Worm (Caenorhabditis elegans) whole organism, late embryonic: Measurements from ENCODE around the gene ctps-1.
A peak's percentile ranks its signal among the peaks of the same experiment; 100 is the strongest.

Experiments used
- C38D4.7 ChIP-seq: fragments of 200-800 bp; sonication (Bioruptor generic); optimal IDR thresholded peaks from 2 replicates; lab custom pipeline; 2018; ENCODE audit warnings: mild to moderate bottlenecking, missing genetic modification characterization, moderate library complexity, missing compliant biosample characterization
- F13H6.1 ChIP-seq: sonication (generic microtip); optimal IDR thresholded peaks from 2 replicates; lab custom pipeline; 2016; ENCODE audit warnings: missing genetic modification characterization, missing compliant biosample characterization
- T23F11.4 ChIP-seq: fragments of 200-800 bp; sonication (Bioruptor generic); optimal IDR thresholded peaks from 2 replicates; lab custom pipeline; 2018; ENCODE audit warnings: mild to moderate bottlenecking, missing genetic modification characterization, missing compliant biosample characterization
- ceh-14 ChIP-seq: sonication (generic microtip); optimal IDR thresholded peaks from 2 replicates; lab custom pipeline; 2016; ENCODE audit warnings: missing genotype, missing genetic modification characterization, missing compliant biosample characterization
- ceh-2 ChIP-seq: sonication (generic microtip); optimal IDR thresholded peaks from 2 replicates; lab custom pipeline; 2016; ENCODE audit warnings: missing genotype, missing genetic modification characterization, missing compliant biosample characterization
- ceh-22 ChIP-seq: sonication (generic microtip); optimal IDR thresholded peaks from 2 replicates; lab custom pipeline; 2017; ENCODE audit warnings: missing biosample characterization, missing genetic modification characterization
- ceh-24 ChIP-seq: sonication (generic microtip); optimal IDR thresholded peaks from 2 replicates; lab custom pipeline; 2016; ENCODE audit warnings: mild to moderate bottlenecking, missing genetic modification characterization, missing compliant biosample characterization
- ceh-31 ChIP-seq: sonication (generic microtip); optimal IDR thresholded peaks from 2 replicates; lab custom pipeline; 2016; ENCODE audit warnings: missing genetic modification characterization, missing compliant biosample characterization
- ceh-9 ChIP-seq: sonication (generic microtip); optimal IDR thresholded peaks from 2 replicates; lab custom pipeline; 2016; ENCODE audit warnings: mild to moderate bottlenecking, missing genetic modification characterization, inconsistent platforms, missing compliant biosample characterization
- elt-2 ChIP-seq: sonication (generic microtip); optimal IDR thresholded peaks from 2 replicates; lab custom pipeline; 2016; ENCODE audit warnings: missing genetic modification reagents, missing genetic modification characterization, missing compliant biosample characterization
- elt-4 ChIP-seq: sonication (generic microtip); optimal IDR thresholded peaks from 2 replicates; lab custom pipeline; 2016; ENCODE audit warnings: missing genetic modification characterization, missing compliant biosample characterization
- ets-4 ChIP-seq: sonication (generic microtip); optimal IDR thresholded peaks from 2 replicates; lab custom pipeline; 2016; ENCODE audit warnings: missing genetic modification characterization, missing compliant biosample characterization
- eyg-1 ChIP-seq: sonication (generic microtip); optimal IDR thresholded peaks from 2 replicates; lab custom pipeline; 2016; ENCODE audit warnings: missing genotype, missing genetic modification characterization, missing compliant biosample characterization
- gmeb-2 ChIP-seq: sonication (generic microtip); optimal IDR thresholded peaks from 2 replicates; lab custom pipeline; 2016; ENCODE audit warnings: missing genetic modification characterization, inconsistent platforms, missing compliant biosample characterization
- hlh-30 ChIP-seq: sonication (generic microtip); optimal IDR thresholded peaks from 2 replicates; lab custom pipeline; 2017; ENCODE audit warnings: antibody characterized with exemption, missing genetic modification characterization, missing compliant biosample characterization; ENCODE audit not compliant: insufficient read depth
- hlh-6 ChIP-seq: sonication (generic microtip); optimal IDR thresholded peaks from 2 replicates; lab custom pipeline; 2016; ENCODE audit warnings: missing genotype, missing genetic modification characterization, missing compliant biosample characterization
- hlh-8 ChIP-seq: sonication (generic microtip); optimal IDR thresholded peaks from 2 replicates; lab custom pipeline; 2016; ENCODE audit warnings: missing genotype, missing genetic modification characterization, missing compliant biosample characterization
- madf-2 ChIP-seq: sonication (generic microtip); optimal IDR thresholded peaks from 2 replicates; lab custom pipeline; 2017; ENCODE audit warnings: missing genetic modification characterization, missing compliant biosample characterization
- nhr-11 ChIP-seq: fragments of 150-350 bp; optimal IDR thresholded peaks from 2 replicates; lab custom pipeline; 2014; ENCODE audit warnings: missing biosample characterization, missing genetic modification characterization
- npax-4 ChIP-seq: sonication (generic microtip); optimal IDR thresholded peaks from 2 replicates; lab custom pipeline; 2016; ENCODE audit warnings: missing genetic modification characterization, missing compliant biosample characterization
- pag-3 ChIP-seq: sonication (generic microtip); optimal IDR thresholded peaks from 2 replicates; lab custom pipeline; 2016; ENCODE audit warnings: missing compliant biosample characterization, missing genetic modification characterization, borderline replicate concordance
- pax-1 ChIP-seq: fragments of 150-350 bp; optimal IDR thresholded peaks from 2 replicates; lab custom pipeline; 2014; ENCODE audit warnings: missing biosample characterization, missing genetic modification characterization
- pha-4 ChIP-seq: fragments of 150-350 bp; optimal IDR thresholded peaks from 2 replicates; lab custom pipeline; 2018; ENCODE audit warnings: missing biosample characterization, missing genetic modification reagents, missing genetic modification characterization
- pqm-1 ChIP-seq: sonication (generic microtip); optimal IDR thresholded peaks from 2 replicates; lab custom pipeline; 2016; ENCODE audit warnings: missing genetic modification characterization, missing compliant biosample characterization
- rnt-1 ChIP-seq: sonication (generic microtip); optimal IDR thresholded peaks from 2 replicates; lab custom pipeline; 2016; ENCODE audit warnings: missing genetic modification characterization, missing compliant biosample characterization
- sdc-2 ChIP-seq: sonication (generic microtip); optimal IDR thresholded peaks from 2 replicates; lab custom pipeline; 2016; ENCODE audit warnings: missing genotype, missing genetic modification characterization, missing compliant biosample characterization
- sox-4 ChIP-seq: sonication (generic microtip); optimal IDR thresholded peaks from 2 replicates; lab custom pipeline; 2017; ENCODE audit warnings: mild to moderate bottlenecking, missing genetic modification characterization, inconsistent platforms, missing compliant biosample characterization
- syd-9 ChIP-seq: sonication (generic microtip); optimal IDR thresholded peaks from 2 replicates; lab custom pipeline; 2016; ENCODE audit warnings: mild to moderate bottlenecking, missing genetic modification characterization, moderate library complexity, missing compliant biosample characterization
- tbx-2 ChIP-seq: sonication (generic microtip); optimal IDR thresholded peaks from 2 replicates; lab custom pipeline; 2016; ENCODE audit warnings: missing genetic modification characterization, missing compliant biosample characterization
- unc-3 ChIP-seq, 2 experiments: fragments of 200-800 bp in 1 of 2; sonication (Bioruptor generic) in 1 of 2; sonication (generic microtip) in 1 of 2; conservative IDR thresholded peaks in 1 of 2; optimal IDR thresholded peaks in 1 of 2; 2 replicates each; pipeline versions ENCODE4 v1.3.6 to Lab custom; 2016 to 2022; ENCODE audit warnings: missing compliant biosample characterization in 2 of 2, missing genetic modification characterization in 2 of 2, missing genetic modification reagents in 1 of 2
- unc-86 ChIP-seq: sonication (generic microtip); optimal IDR thresholded peaks from 2 replicates; lab custom pipeline; 2016; ENCODE audit warnings: missing genetic modification characterization, missing compliant biosample characterization
- zip-5 ChIP-seq: sonication (generic microtip); optimal IDR thresholded peaks from 2 replicates; lab custom pipeline; 2016; ENCODE audit warnings: missing genetic modification characterization, missing compliant biosample characterization

ctps-1 gene

DNA sequence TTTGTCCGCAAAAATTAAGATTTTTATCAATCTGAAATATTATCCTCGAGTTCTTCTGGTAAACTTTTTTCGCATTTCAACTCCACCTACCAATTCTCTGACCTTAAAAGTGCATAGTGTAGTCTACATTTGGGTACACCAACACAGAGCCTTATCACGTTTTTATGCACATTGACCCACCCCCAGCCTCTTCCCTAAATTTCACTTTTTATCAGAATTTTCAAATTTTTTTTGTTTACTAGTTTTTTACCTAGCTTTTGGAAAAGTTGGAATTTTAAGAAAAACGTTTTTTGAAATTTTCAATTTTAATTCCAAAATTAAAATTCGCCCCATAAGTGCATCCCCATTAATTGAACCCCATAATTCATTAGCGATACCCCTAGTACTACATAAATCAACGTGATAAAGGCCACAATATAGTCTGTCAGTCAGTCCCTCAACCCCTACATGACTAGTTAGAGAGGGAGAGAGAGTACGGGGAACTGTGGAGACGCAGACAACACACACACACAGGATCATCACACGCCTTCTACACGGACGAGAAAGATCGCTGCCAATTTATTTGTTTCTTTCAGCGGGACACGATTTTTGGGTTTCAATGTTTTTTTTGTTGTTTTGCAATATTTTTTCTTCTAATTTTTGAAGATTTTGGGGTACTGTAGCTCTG is 20.0 kb downstream of the ctps-1 start:
- TF ChIP-seq pag-3 (tag; lab: Kevin White, UChicago) (no peak), ceh-31 (tag; lab: Kevin White, UChicago) (no peak), hlh-6 (tag; lab: Kevin White, UChicago) (no peak), elt-2 (peak; percentile 35), unc-86 (tag; lab: Kevin White, UChicago) (no peak)

DNA sequence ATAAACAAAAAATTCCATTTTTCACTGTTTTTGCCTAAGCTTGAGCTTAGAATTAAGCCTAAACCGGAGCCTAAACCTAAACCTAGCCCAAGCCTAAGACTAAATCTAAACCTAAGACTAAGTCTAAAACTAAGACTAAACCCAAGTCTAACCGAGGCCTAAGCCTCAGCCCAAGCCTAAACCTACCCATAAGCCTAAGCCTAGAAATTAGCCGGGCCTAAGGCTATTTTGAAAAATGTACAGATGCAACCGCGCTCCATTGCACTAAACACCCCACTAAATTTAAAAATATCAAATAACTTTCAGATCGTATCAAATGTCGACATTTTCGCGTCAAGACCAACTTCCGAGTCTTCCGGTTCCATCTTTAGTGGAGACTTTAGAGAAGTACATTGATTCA is 20.6 kb downstream of the ctps-1 start, which contains the start of gene T20B3.1:
Gene T20B3.1 (plus strand): TSS at position 301 of the 400 bp plus-strand sequence.
- TF ChIP-seq C38D4.7 (GFP tag; lab: Kevin White, UChicago) (no peak), unc-3 (GFP tag; conservative IDR thresholded peaks at IDR 0.05; lab: Robert Waterston, UW) (no peak), unc-3 (tag; optimal IDR thresholded peaks at IDR 0.05; lab: Kevin White, UChicago) (no peak)

DNA sequence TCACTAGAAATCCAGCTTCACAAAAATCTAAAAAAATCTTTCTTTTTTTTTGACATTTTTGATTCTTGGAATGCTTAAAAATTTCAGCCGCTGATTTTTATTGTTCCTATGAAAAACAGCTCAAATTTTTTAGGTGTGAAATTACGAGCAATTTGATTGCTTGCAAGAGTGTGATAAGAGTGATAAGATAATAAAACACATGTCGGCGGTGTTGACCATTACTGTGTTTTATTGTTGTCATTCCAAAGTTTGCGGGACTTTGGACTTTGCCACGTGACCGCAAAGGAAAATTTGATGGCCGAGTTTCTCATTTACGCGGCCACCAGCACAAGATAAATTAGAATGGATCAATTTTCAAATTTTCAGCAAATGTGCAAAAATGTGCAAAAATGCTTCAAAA is 22.0 kb downstream of the ctps-1 start:
- TF ChIP-seq hlh-30 (tag; lab: Kevin White, UChicago) (peak; percentile 6), nhr-11 (no peak), elt-2 (peak; percentile 88), syd-9 (tag; lab: Kevin White, UChicago) (no peak)

DNA sequence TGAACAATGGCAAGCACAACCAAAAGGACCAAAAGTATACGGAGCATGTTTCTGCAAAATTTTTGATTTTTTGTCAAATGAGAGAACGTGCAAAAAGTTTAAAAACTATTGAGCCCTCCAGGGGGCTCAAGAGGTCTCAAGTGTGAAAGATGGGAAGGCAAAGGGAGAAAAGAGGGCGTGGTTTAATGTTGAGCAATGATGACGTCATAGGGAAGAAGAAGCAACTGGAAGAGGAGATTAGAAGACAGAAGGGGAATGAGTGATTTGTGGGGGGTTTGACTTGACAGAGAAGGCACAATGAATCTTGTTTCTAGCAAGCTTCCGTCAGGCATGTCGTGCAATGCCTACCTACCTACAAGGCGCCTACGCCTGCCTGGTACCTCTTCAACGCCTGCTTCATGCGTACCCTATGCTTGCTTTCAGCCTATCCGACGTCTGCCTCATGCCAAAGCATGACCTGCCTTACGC is 26.6 kb downstream of the ctps-1 start, which contains the start of gene T20B3.14:
Gene T20B3.14 (minus strand): TSS at position 51 of the 468 bp plus-strand sequence.
- TF ChIP-seq npax-4 = no peak
- TF ChIP-seq eyg-1 (tag; lab: Kevin White, UChicago) = no peak
- TF ChIP-seq pax-1 (tag; lab: Kevin White, UChicago) = no peak
- TF ChIP-seq zip-5 (tag; lab: Kevin White, UChicago) = no peak
- no peak for TF ChIP-seq hlh-30 (tag; lab: Kevin White, UChicago)
- no peak for TF ChIP-seq elt-4 (tag; lab: Kevin White, UChicago)
- no peak for TF ChIP-seq sox-4 (tag; lab: Kevin White, UChicago)
- no peak for TF ChIP-seq unc-3 (GFP tag; conservative IDR thresholded peaks at IDR 0.05; lab: Robert Waterston, UW)
- TF ChIP-seq unc-3 (tag; optimal IDR thresholded peaks at IDR 0.05; lab: Kevin White, UChicago) = no peak
- no peak for TF ChIP-seq ceh-24 (tag; lab: Kevin White, UChicago)

DNA sequence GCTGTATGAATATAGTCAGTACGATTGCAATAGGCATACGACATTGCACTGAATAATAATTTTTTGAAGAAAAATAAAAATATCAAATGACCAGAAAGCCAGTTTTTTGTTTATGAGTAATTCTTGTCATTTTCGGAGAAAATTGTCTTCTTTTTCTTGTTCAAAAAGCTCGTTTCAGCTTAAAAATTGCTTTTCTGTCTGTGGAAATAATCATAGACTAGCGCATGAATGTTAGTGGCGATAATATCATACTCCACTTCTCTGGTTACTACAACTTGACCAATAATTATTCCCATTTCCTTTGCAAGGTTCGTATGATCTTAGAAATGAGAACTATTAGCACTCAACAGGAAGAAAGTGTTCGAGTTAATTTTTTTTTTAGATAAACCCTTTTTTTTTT is 32.8 kb downstream of the ctps-1 start, which contains the start of gene srh-216:
Gene srh-216 (minus strand): TSS at position 101 of the 400 bp plus-strand sequence.
- no peak for TF ChIP-seq ceh-31 (tag; lab: Kevin White, UChicago)
- TF ChIP-seq ceh-2 (tag; lab: Kevin White, UChicago) = no peak
- TF ChIP-seq tbx-2 (tag; lab: Kevin White, UChicago) = no peak
- no peak for TF ChIP-seq ceh-14 (tag; lab: Kevin White, UChicago)
- TF ChIP-seq pag-3 (tag; lab: Kevin White, UChicago) = no peak
- no peak for TF ChIP-seq hlh-6 (tag; lab: Kevin White, UChicago)
- TF ChIP-seq pqm-1 (tag; lab: Kevin White, UChicago) = no peak
- TF ChIP-seq hlh-8 (tag; lab: Kevin White, UChicago) = no peak
- TF ChIP-seq ets-4 (tag; lab: Kevin White, UChicago) = no peak
- no peak for TF ChIP-seq rnt-1 (tag; lab: Kevin White, UChicago)
- no peak for TF ChIP-seq syd-9 (tag; lab: Kevin White, UChicago)
- TF ChIP-seq sox-4 (tag; lab: Kevin White, UChicago) = no peak

DNA sequence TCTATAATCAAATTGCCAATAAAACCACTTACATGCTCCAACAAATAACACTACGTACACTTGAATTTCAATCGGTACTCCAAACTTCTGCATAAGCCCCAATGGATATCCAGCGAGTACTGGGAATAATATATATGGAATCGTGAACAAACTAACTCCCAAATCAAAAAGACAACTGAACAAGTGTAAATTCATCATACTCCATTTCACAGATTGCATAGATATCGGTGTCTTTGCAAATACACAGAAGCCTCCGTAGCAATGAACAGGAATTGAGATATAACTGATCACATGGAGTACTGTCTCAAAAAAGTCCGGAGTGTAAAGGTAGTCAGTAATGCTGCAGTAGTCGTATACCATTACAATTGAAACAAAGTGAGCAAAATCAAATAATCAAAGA is 34.7 kb downstream of the ctps-1 start, which contains the start of gene srh-214:
Gene srh-214 (minus strand): TSS at position 360 of the 400 bp plus-strand sequence.
- no peak for TF ChIP-seq ceh-24 (tag; lab: Kevin White, UChicago)
- no peak for TF ChIP-seq C38D4.7 (GFP tag; lab: Kevin White, UChicago)
- TF ChIP-seq eyg-1 (tag; lab: Kevin White, UChicago) = no peak
- no peak for TF ChIP-seq ceh-22 (tag; lab: Kevin White, UChicago)
- TF ChIP-seq ceh-9 (tag; lab: Kevin White, UChicago) = no peak
- TF ChIP-seq sdc-2 (tag; lab: Kevin White, UChicago) = no peak
- no peak for TF ChIP-seq gmeb-2 (tag; lab: Kevin White, UChicago)
- no peak for TF ChIP-seq pha-4 (tag; lab: Kevin White, UChicago)
- no peak for TF ChIP-seq T23F11.4 (GFP tag; lab: Kevin White, UChicago)
- TF ChIP-seq sox-4 (tag; lab: Kevin White, UChicago) = no peak
- TF ChIP-seq madf-2 (tag; lab: Kevin White, UChicago) = no peak
- TF ChIP-seq F13H6.1 (tag; lab: Kevin White, UChicago) = no peak
- TF ChIP-seq zip-5 (tag; lab: Kevin White, UChicago) = no peak
